Fruit fly (Drosophila melanogaster) whole organism, prepupa: Measurements from ENCODE around the gene CG14088.

ENCODE experiments used
- Blimp-1 ChIP-seq: fragments of 200-800 bp; sonication (Bioruptor generic); optimal IDR thresholded peaks from 3 replicates; lab custom pipeline; 2017; ENCODE audit warnings: missing biosample characterization, missing genetic modification characterization, mild to moderate bottlenecking, moderate library complexity, missing genetic modification reagents
- CG10631 ChIP-seq: fragments of 200-800 bp; sonication (Bioruptor generic); optimal IDR thresholded peaks from 2 replicates; lab custom pipeline; 2016; ENCODE audit warnings: missing biosample characterization, missing genetic modification characterization
- CG11294 ChIP-seq: fragments of 200-800 bp; sonication (Bioruptor generic); IDR thresholded peaks from 2 replicates; pipeline ENCODE4 v1.3.6; 2022; ENCODE audit warnings: missing biosample characterization, missing genetic modification characterization
- CG11902 ChIP-seq: fragments of 200-800 bp; sonication (Bioruptor generic); optimal IDR thresholded peaks from 3 replicates; lab custom pipeline; 2016; ENCODE audit warnings: missing biosample characterization, missing genetic modification characterization
- CG32006 ChIP-seq: fragments of 200-800 bp; sonication (Bioruptor generic); optimal IDR thresholded peaks from 3 replicates; lab custom pipeline; 2017; ENCODE audit warnings: missing biosample characterization, mild to moderate bottlenecking, missing genetic modification characterization
- CG34406 ChIP-seq: fragments of 200-800 bp; sonication (Bioruptor generic); optimal IDR thresholded peaks from 3 replicates; lab custom pipeline; 2016; ENCODE audit warnings: missing biosample characterization, missing genetic modification characterization
- CG6792 ChIP-seq: fragments of 200-800 bp; sonication (Bioruptor generic); optimal IDR thresholded peaks from 3 replicates; lab custom pipeline; 2016; ENCODE audit warnings: missing biosample characterization, missing genetic modification characterization
- CG6808 ChIP-seq: fragments of 200-800 bp; sonication (Bioruptor generic); optimal IDR thresholded peaks from 3 replicates; lab custom pipeline; 2017; ENCODE audit warnings: missing biosample characterization, missing genetic modification characterization, mild to moderate bottlenecking, moderate library complexity, missing genetic modification reagents
- CG6854 ChIP-seq: fragments of 200-800 bp; sonication (Bioruptor generic); optimal IDR thresholded peaks from 2 replicates; lab custom pipeline; 2017; ENCODE audit warnings: missing biosample characterization, mild to moderate bottlenecking, missing genetic modification characterization
- Eip75B ChIP-seq: fragments of 200-800 bp; sonication (Bioruptor generic); optimal IDR thresholded peaks from 3 replicates; lab custom pipeline; 2016; ENCODE audit warnings: missing biosample characterization, missing genetic modification characterization
- Eip78C ChIP-seq: fragments of 200-800 bp; sonication (Bioruptor generic); peaks from one replicate; lab custom pipeline; 2016; ENCODE audit warnings: missing biosample characterization, missing genetic modification characterization
- Ets21C ChIP-seq: fragments of 200-800 bp; sonication (Bioruptor generic); optimal IDR thresholded peaks from 3 replicates; lab custom pipeline; 2016; ENCODE audit warnings: missing biosample characterization, missing genetic modification characterization
- Ets96B ChIP-seq: fragments of 200-800 bp; optimal IDR thresholded peaks from 2 replicates; lab custom pipeline; 2019; ENCODE audit warnings: missing biosample characterization, mild to moderate bottlenecking, missing genetic modification characterization, moderate library complexity
- Hr38 ChIP-seq: sonication (Bioruptor generic); optimal IDR thresholded peaks from 2 replicates; lab custom pipeline; 2016; ENCODE audit warnings: missing biosample characterization, missing genetic modification characterization
- Hr39 ChIP-seq: fragments of 200-800 bp; sonication (Bioruptor generic); optimal IDR thresholded peaks from 2 replicates; lab custom pipeline; 2016; ENCODE audit warnings: missing biosample characterization, missing genetic modification characterization
- Lpt ChIP-seq: fragments of 200-800 bp; sonication (Bioruptor generic); optimal IDR thresholded peaks from 3 replicates; lab custom pipeline; 2016; ENCODE audit warnings: missing biosample characterization, missing genetic modification characterization
- Met ChIP-seq: fragments of 200-800 bp; sonication (Bioruptor generic); optimal IDR thresholded peaks from 3 replicates; lab custom pipeline; 2016; ENCODE audit warnings: missing biosample characterization, missing genetic modification characterization
- Smox ChIP-seq: fragments of 200-800 bp; sonication (Bioruptor generic); optimal IDR thresholded peaks from 3 replicates; lab custom pipeline; 2016; ENCODE audit warnings: missing biosample characterization, missing genetic modification characterization
- Sox102F ChIP-seq: fragments of 200-800 bp; sonication (Bioruptor generic); optimal IDR thresholded peaks from 2 replicates; lab custom pipeline; 2016; ENCODE audit warnings: missing biosample characterization, mild to moderate bottlenecking, missing genetic modification characterization
- achi ChIP-seq: fragments of 200-800 bp; sonication (Bioruptor generic); optimal IDR thresholded peaks from 3 replicates; lab custom pipeline; 2016; ENCODE audit warnings: missing biosample characterization, missing genetic modification characterization
- acj6 ChIP-seq: fragments of 200-800 bp; sonication (Bioruptor generic); optimal IDR thresholded peaks from 3 replicates; lab custom pipeline; 2016; ENCODE audit warnings: missing biosample characterization, missing genetic modification characterization
- cyc ChIP-seq: fragments of 200-800 bp; sonication (Bioruptor generic); optimal IDR thresholded peaks from 3 replicates; lab custom pipeline; 2016; ENCODE audit warnings: missing biosample characterization, missing genetic modification characterization
- dac ChIP-seq: fragments of 200-800 bp; sonication (Bioruptor generic); optimal IDR thresholded peaks from 2 replicates; lab custom pipeline; 2017; ENCODE audit warnings: missing biosample characterization, mild to moderate bottlenecking, missing genetic modification characterization
- eg ChIP-seq: fragments of 200-800 bp; sonication (Bioruptor generic); IDR thresholded peaks from 3 replicates; pipeline ENCODE4 v1.3.6; 2022; ENCODE audit warnings: missing biosample characterization, missing genetic modification characterization
- esn ChIP-seq: fragments of 200-800 bp; sonication (Bioruptor generic); optimal IDR thresholded peaks from 2 replicates; lab custom pipeline; 2016; ENCODE audit warnings: missing biosample characterization, mild to moderate bottlenecking, missing genetic modification characterization, moderate library complexity
- fd85E ChIP-seq: fragments of 200-800 bp; sonication (Bioruptor generic); optimal IDR thresholded peaks from 3 replicates; lab custom pipeline; 2016; ENCODE audit warnings: missing biosample characterization, missing genetic modification characterization
- lz ChIP-seq: fragments of 200-800 bp; sonication (Bioruptor generic); optimal IDR thresholded peaks from 3 replicates; lab custom pipeline; 2016; ENCODE audit warnings: missing biosample characterization, missing genetic modification characterization
- pdm3 ChIP-seq: fragments of 200-800 bp; sonication (Bioruptor generic); optimal IDR thresholded peaks from 3 replicates; lab custom pipeline; 2016; ENCODE audit warnings: missing biosample characterization, missing genetic modification characterization
- salr ChIP-seq, 2 experiments: fragments of 200-800 bp; sonication (Bioruptor generic); optimal IDR thresholded peaks; 3 replicates each; lab custom pipeline; 2016 to 2018; ENCODE audit warnings: missing biosample characterization in 2 of 2, missing genetic modification characterization in 2 of 2, mild to moderate bottlenecking in 1 of 2
- svp ChIP-seq: fragments of 200-800 bp; sonication (Bioruptor generic); peaks from one replicate; lab custom pipeline; 2016; ENCODE audit warnings: missing biosample characterization, missing genetic modification characterization
- topi ChIP-seq: fragments of 200-800 bp; sonication (Bioruptor generic); optimal IDR thresholded peaks from 3 replicates; lab custom pipeline; 2016; ENCODE audit warnings: missing biosample characterization, missing genetic modification characterization
- vri ChIP-seq: fragments of 200-800 bp; sonication (Bioruptor generic); optimal IDR thresholded peaks from 3 replicates; lab custom pipeline; 2016; ENCODE audit warnings: missing biosample characterization, mild to moderate bottlenecking, missing genetic modification characterization

Gene CG14088

dm6 chr3L:19292440-19293175 lies 22.2 kb upstream of the CG14088 start, which contains the start of gene Gbs-76A (continued):
- TF ChIP-seq Ets21C (GFP tag; lab: Kevin White, UChicago), result peak; percentile 30
- peak; percentile 54 for TF ChIP-seq cyc (GFP tag; lab: Kevin White, UChicago)
- TF ChIP-seq dac, result peak; percentile 49
- TF ChIP-seq vri (GFP tag; lab: Kevin White, UChicago), result peak; percentile 63
- peak; percentile 71 for TF ChIP-seq topi (GFP tag; lab: Kevin White, UChicago)
- TF ChIP-seq Lpt (GFP tag; lab: Kevin White, UChicago), result peak; percentile 85
- TF ChIP-seq Ets96B (tag; lab: Kevin White, UChicago), result peak; percentile 92
- peak; percentile 73 for TF ChIP-seq Met (GFP tag; lab: Kevin White, UChicago)
- peak; percentile 94 for TF ChIP-seq CG32006
- peak; percentile 41 for TF ChIP-seq CG6854 (GFP tag; lab: Kevin White, UChicago)
- peak; percentile 87 for TF ChIP-seq CG10631 (GFP tag; lab: Kevin White, UChicago)
- peak; percentile 78 for TF ChIP-seq CG11294 (GFP tag; lab: Robert Waterston, UW)
- peak; percentile 79 for TF ChIP-seq CG6808 (GFP tag; lab: Kevin White, UChicago)
- TF ChIP-seq esn (GFP tag; lab: Kevin White, UChicago), result peak; percentile 83
- TF ChIP-seq acj6, result peak; percentile 83
- TF ChIP-seq Sox102F (GFP tag; lab: Kevin White, UChicago), result peak; percentile 52
- peak; percentile 92 for TF ChIP-seq Eip78C (GFP tag; lab: Kevin White, UChicago)
- peak; percentile 80 for TF ChIP-seq CG6792 (GFP tag; lab: Kevin White, UChicago)
- TF ChIP-seq CG34406, result peak; percentile 84
- peak; percentile 89 for TF ChIP-seq eg
- peak; percentile 38 for TF ChIP-seq CG11902 (GFP tag; lab: Kevin White, UChicago)
- TF ChIP-seq, all 60 proteins: peak for 58

- TF ChIP-seq CG11902 (GFP tag; lab: Kevin White, UChicago) (no peak), Ets96B (tag; lab: Kevin White, UChicago) (no peak), Blimp-1 (GFP tag; lab: Kevin White, UChicago) (peak; percentile 53), Eip78C (GFP tag; lab: Kevin White, UChicago) (peak; percentile 57), Eip75B (GFP tag; lab: Kevin White, UChicago) (peak; percentile 0), svp (peak; percentile 71)
Observed at dm6 chr3L:19291465-19292413, 21.3 kb upstream of the CG14088 start.

dm6 chr3L:19289411-19289810 lies 19.0 kb upstream of the CG14088 start:
- TF ChIP-seq Hr38 (GFP tag; lab: Kevin White, UChicago) (no peak), svp (peak; percentile 52)

dm6 chr3L:19288395-19288969 lies 18.0 kb upstream of the CG14088 start:
- TF ChIP-seq Smox (no peak), svp (peak; percentile 97), Blimp-1 (GFP tag; lab: Kevin White, UChicago) (no peak), Hr39 (GFP tag; lab: Kevin White, UChicago) (no peak), salr (GFP tag; optimal IDR thresholded peaks at IDR 0.05; lab: Kevin White, UChicago) (no peak), dac (no peak), fd85E (GFP tag; lab: Kevin White, UChicago) (no peak), pdm3 (GFP tag; lab: Kevin White, UChicago) (no peak), achi (GFP tag; lab: Kevin White, UChicago) (no peak), eg (no peak), Sox102F (GFP tag; lab: Kevin White, UChicago) (no peak), Eip75B (GFP tag; lab: Kevin White, UChicago) (no peak), vri (GFP tag; lab: Kevin White, UChicago) (peak; percentile 40), lz (no peak)
- TF ChIP-seq, all 60 proteins: peak for 2
